Worm (Caenorhabditis elegans) whole organism, early embryonic: ENCODE data around the gene fbxa-163.

Experiments
- B0310.2 ChIP-seq: sonication (generic microtip); optimal IDR thresholded peaks from 2 replicates; lab custom pipeline; 2016; ENCODE audit warnings: mild to moderate bottlenecking, missing genetic modification characterization, missing compliant biosample characterization
- F13C5.2 ChIP-seq: sonication (generic microtip); optimal IDR thresholded peaks from 2 replicates; lab custom pipeline; 2017; ENCODE audit warnings: mild to moderate bottlenecking, missing genetic modification characterization, inconsistent platforms, missing compliant biosample characterization
- aly-1 ChIP-seq: sonication (generic microtip); optimal IDR thresholded peaks from 2 replicates; lab custom pipeline; 2016; ENCODE audit warnings: missing genetic modification characterization, missing compliant biosample characterization
- ama-1 ChIP-seq: fragments of 150-350 bp; optimal IDR thresholded peaks from 2 replicates; lab custom pipeline; 2014
- ceh-13 ChIP-seq: fragments of 200-800 bp; sonication (Bioruptor generic); optimal IDR thresholded peaks from 2 replicates; lab custom pipeline; 2018; ENCODE audit warnings: mild to moderate bottlenecking, missing genetic modification characterization, missing compliant biosample characterization
- ceh-36 ChIP-seq: sonication (generic microtip); optimal IDR thresholded peaks from 2 replicates; lab custom pipeline; 2016; ENCODE audit warnings: missing genetic modification characterization, inconsistent platforms, missing compliant biosample characterization
- ets-7 ChIP-seq: sonication (generic microtip); optimal IDR thresholded peaks from 2 replicates; lab custom pipeline; 2016; ENCODE audit warnings: missing genotype, missing genetic modification characterization, missing compliant biosample characterization
- flt-1 ChIP-seq: fragments of 200-800 bp; sonication (Bioruptor generic); IDR thresholded peaks from 2 replicates; pipeline ENCODE4 v1.3.6; 2022; ENCODE audit warnings: missing genetic modification characterization, missing compliant biosample characterization
- hmbx-1 ChIP-seq: sonication (generic microtip); optimal IDR thresholded peaks from 2 replicates; lab custom pipeline; 2016; ENCODE audit warnings: mild to moderate bottlenecking, missing genetic modification characterization, missing compliant biosample characterization
- hmg-4 ChIP-seq: fragments of 200-800 bp; sonication (Bioruptor generic); optimal IDR thresholded peaks from 2 replicates; lab custom pipeline; 2018; ENCODE audit warnings: mild to moderate bottlenecking, missing genetic modification characterization, missing compliant biosample characterization
- hnd-1 ChIP-seq: sonication (generic microtip); optimal IDR thresholded peaks from 2 replicates; lab custom pipeline; 2016; ENCODE audit warnings: missing genetic modification characterization, missing compliant biosample characterization
- pes-1 ChIP-seq: fragments of 200-800 bp; sonication (Bioruptor generic); IDR thresholded peaks from 2 replicates; pipeline ENCODE4 v1.3.6; 2022; ENCODE audit warnings: missing genetic modification reagents, missing genetic modification characterization, missing compliant biosample characterization
- scrt-1 ChIP-seq: fragments of 200-800 bp; sonication (Bioruptor generic); IDR thresholded peaks from 2 replicates; pipeline ENCODE4 v1.3.6; 2022; ENCODE audit warnings: missing genetic modification characterization, missing compliant biosample characterization
- sea-1 ChIP-seq: fragments of 200-800 bp; sonication (Bioruptor generic); conservative IDR thresholded peaks from 2 replicates; pipeline ENCODE4 v1.3.6; 2022; ENCODE audit warnings: missing genetic modification characterization, missing compliant biosample characterization
- tbx-11 ChIP-seq: fragments of 200-800 bp; sonication (Bioruptor generic); IDR thresholded peaks from 2 replicates; pipeline ENCODE4 v1.3.6; 2022; ENCODE audit warnings: missing genetic modification characterization, missing compliant biosample characterization
- tbx-37 ChIP-seq: fragments of 200-800 bp; sonication (Bioruptor generic); conservative IDR thresholded peaks from 2 replicates; pipeline ENCODE4 v1.3.6; 2022; ENCODE audit warnings: missing genetic modification reagents, missing genetic modification characterization, missing compliant biosample characterization
- tra-4 ChIP-seq: sonication (generic microtip); optimal IDR thresholded peaks from 2 replicates; lab custom pipeline; 2017; ENCODE audit warnings: missing genetic modification characterization, missing compliant biosample characterization

fbxa-163 gene

ce11 chrII:1595137-1595536, 15.4 kb downstream of the fbxa-163 start, which contains the start of gene clec-20:
TSS of gene clec-20 (minus strand) at chrII:1595237.
- no peak for TF ChIP-seq tbx-37 (GFP tag; lab: Robert Waterston, UW)
- TF ChIP-seq hnd-1 (tag; lab: Kevin White, UChicago): no peak
- no peak for TF ChIP-seq sea-1 (GFP tag; lab: Robert Waterston, UW)
- TF ChIP-seq ama-1 (lab: Kevin White, UChicago): no peak
- no peak for TF ChIP-seq pes-1 (GFP tag; lab: Robert Waterston, UW)
- no peak for TF ChIP-seq flt-1 (GFP tag; lab: Robert Waterston, UW)
- TF ChIP-seq hmbx-1: no peak
- TF ChIP-seq scrt-1 (GFP tag; lab: Robert Waterston, UW): no peak
- no peak for TF ChIP-seq hmg-4 (GFP tag; lab: Kevin White, UChicago)
- no peak for TF ChIP-seq ets-7
- TF ChIP-seq F13C5.2: no peak
- TF ChIP-seq tbx-11 (GFP tag; lab: Robert Waterston, UW): no peak
- no peak for TF ChIP-seq ceh-36 (tag; lab: Kevin White, UChicago)
- no peak for TF ChIP-seq B0310.2 (tag; lab: Kevin White, UChicago)
- no peak for TF ChIP-seq ceh-13 (GFP tag; lab: Kevin White, UChicago)

DNA sequence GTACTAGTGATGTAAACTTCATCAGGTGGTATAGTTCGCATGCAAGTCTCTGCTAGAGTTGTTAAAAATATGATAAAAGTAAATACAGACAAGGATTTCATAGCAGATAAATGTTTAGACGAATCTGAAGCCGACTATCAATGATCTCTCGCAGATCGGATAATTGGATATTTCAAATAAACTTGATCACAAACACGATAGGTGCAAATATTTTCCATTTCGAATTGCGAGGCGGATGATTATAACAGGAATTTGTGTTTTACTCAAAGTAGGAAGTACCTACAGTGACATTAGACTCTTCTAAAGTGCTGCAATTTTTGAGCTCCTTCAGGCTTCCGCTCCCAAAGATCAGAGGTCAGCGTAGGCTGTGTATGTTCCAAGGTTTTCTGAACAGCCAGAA, 20.7 kb downstream of the fbxa-163 start, which contains the start of gene T07H3.7:
TSS of gene T07H3.7 (minus strand) at position 101 of the 400 bp plus-strand sequence.
- TF ChIP-seq hmbx-1: no peak
- no peak for TF ChIP-seq ceh-13 (GFP tag; lab: Kevin White, UChicago)
- TF ChIP-seq flt-1 (GFP tag; lab: Robert Waterston, UW): no peak
- no peak for TF ChIP-seq aly-1 (tag; lab: Kevin White, UChicago)
- TF ChIP-seq tra-4: no peak
- TF ChIP-seq hmg-4 (GFP tag; lab: Kevin White, UChicago): no peak
- TF ChIP-seq B0310.2 (tag; lab: Kevin White, UChicago): no peak
- TF ChIP-seq sea-1 (GFP tag; lab: Robert Waterston, UW): no peak
- TF ChIP-seq F13C5.2: no peak
- no peak for TF ChIP-seq pes-1 (GFP tag; lab: Robert Waterston, UW)
- no peak for TF ChIP-seq scrt-1 (GFP tag; lab: Robert Waterston, UW)
- TF ChIP-seq ets-7: no peak
- TF ChIP-seq tbx-11 (GFP tag; lab: Robert Waterston, UW): no peak
- no peak for TF ChIP-seq hnd-1 (tag; lab: Kevin White, UChicago)
- no peak for TF ChIP-seq ama-1 (lab: Kevin White, UChicago)
- no peak for TF ChIP-seq tbx-37 (GFP tag; lab: Robert Waterston, UW)
- no peak for TF ChIP-seq ceh-36 (tag; lab: Kevin White, UChicago)

DNA sequence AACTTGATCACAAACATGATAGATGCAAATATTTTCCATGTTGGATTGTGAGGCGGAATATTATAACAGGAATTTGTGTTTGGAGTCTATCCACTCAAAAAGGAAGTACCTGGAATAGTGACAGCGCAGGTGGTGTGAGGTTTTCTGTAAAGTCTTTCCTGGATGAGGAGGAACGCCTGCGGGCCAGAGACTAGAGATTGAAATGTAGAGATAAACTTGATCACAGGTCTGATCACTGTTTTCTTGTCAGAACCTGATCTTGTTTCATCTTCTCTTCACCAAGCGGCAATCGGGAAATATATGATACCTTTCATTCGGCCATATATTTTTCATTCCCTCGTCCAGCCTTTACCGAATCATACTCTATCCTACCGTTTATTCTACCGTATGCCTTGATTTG, 24.2 kb downstream of the fbxa-163 start, which contains the start of gene T07H3.8:
TSS of gene T07H3.8 (plus strand) at position 301 of the 400 bp plus-strand sequence.
- TF ChIP-seq B0310.2 (tag; lab: Kevin White, UChicago): no peak
- TF ChIP-seq sea-1 (GFP tag; lab: Robert Waterston, UW): no peak

DNA sequence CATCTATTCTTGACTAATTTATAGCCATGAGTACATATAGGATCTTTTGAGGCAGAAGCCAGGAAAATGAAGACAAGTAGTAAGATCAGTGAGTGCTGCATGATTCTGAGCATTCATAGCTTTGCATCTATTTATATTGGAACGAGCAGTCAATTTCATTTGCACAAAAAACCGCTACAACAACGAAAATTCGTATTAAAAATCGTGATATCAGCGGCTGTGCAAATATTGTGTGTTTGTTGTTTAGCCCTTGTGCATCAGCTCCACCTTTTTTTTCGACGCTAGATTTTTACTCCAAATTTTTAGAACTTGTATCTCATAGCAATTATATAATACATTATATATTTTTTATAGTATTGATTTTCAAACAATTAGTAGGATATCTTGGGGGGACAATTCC, 26.4 kb downstream of the fbxa-163 start, which contains the start of gene clec-21:
TSS of gene clec-21 (minus strand) at position 101 of the 400 bp plus-strand sequence.
- TF ChIP-seq sea-1 (GFP tag; lab: Robert Waterston, UW) (no peak), pes-1 (GFP tag; lab: Robert Waterston, UW) (no peak), tbx-37 (GFP tag; lab: Robert Waterston, UW) (no peak), hmg-4 (GFP tag; lab: Kevin White, UChicago) (no peak), ceh-13 (GFP tag; lab: Kevin White, UChicago) (no peak), ets-7 (no peak), aly-1 (tag; lab: Kevin White, UChicago) (no peak)

ce11 chrII:1579886-1580285, 30.6 kb downstream of the fbxa-163 start, which contains the start of gene math-38:
TSS of gene math-38 (minus strand) at chrII:1579986.
- TF ChIP-seq scrt-1 (GFP tag; lab: Robert Waterston, UW) (no peak), aly-1 (tag; lab: Kevin White, UChicago) (no peak), sea-1 (GFP tag; lab: Robert Waterston, UW) (no peak), ceh-36 (tag; lab: Kevin White, UChicago) (no peak), pes-1 (GFP tag; lab: Robert Waterston, UW) (no peak), tbx-11 (GFP tag; lab: Robert Waterston, UW) (no peak), hmg-4 (GFP tag; lab: Kevin White, UChicago) (no peak), B0310.2 (tag; lab: Kevin White, UChicago) (no peak), ceh-13 (GFP tag; lab: Kevin White, UChicago) (no peak), hmbx-1 (no peak), hnd-1 (tag; lab: Kevin White, UChicago) (no peak), tbx-37 (GFP tag; lab: Robert Waterston, UW) (no peak), flt-1 (GFP tag; lab: Robert Waterston, UW) (no peak), ets-7 (no peak), ama-1 (lab: Kevin White, UChicago) (no peak), F13C5.2 (no peak), tra-4 (no peak)

ce11 chrII:1576772-1577171, 33.8 kb downstream of the fbxa-163 start:
- TF ChIP-seq ceh-36 (tag; lab: Kevin White, UChicago) (no peak), hmbx-1 (no peak), hnd-1 (tag; lab: Kevin White, UChicago) (no peak), ama-1 (lab: Kevin White, UChicago) (no peak), pes-1 (GFP tag; lab: Robert Waterston, UW) (no peak), ceh-13 (GFP tag; lab: Kevin White, UChicago) (no peak), ets-7 (no peak), F13C5.2 (no peak), tra-4 (no peak), tbx-37 (GFP tag; lab: Robert Waterston, UW) (no peak), B0310.2 (tag; lab: Kevin White, UChicago) (no peak), scrt-1 (GFP tag; lab: Robert Waterston, UW) (no peak), hmg-4 (GFP tag; lab: Kevin White, UChicago) (no peak), tbx-11 (GFP tag; lab: Robert Waterston, UW) (no peak), flt-1 (GFP tag; lab: Robert Waterston, UW) (no peak)

DNA sequence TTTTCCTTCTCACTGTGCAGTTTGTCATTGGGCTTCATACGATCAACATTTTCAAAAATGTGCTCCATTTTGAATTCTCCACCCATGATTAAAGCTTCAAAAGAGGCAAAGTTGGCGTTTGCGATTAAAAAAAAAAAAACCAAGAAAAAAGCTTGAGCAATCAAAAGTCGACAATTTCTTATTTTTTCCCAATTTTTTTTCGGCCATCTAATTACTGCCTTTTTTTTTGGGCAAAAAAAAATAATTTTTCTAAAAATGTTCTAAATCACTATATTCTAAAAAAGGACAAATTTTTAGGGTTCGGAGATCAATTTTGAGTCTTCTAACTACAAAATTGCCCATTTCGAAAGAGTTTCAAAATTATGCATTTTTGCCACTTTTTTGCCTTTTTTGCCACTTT, 34.5 kb downstream of the fbxa-163 start, which contains the start of gene K05F6.10:
TSS of gene K05F6.10 (minus strand) at position 101 of the 400 bp plus-strand sequence.
- TF ChIP-seq B0310.2 (tag; lab: Kevin White, UChicago) (no peak), tbx-37 (GFP tag; lab: Robert Waterston, UW) (no peak), hmbx-1 (no peak), aly-1 (tag; lab: Kevin White, UChicago) (no peak), sea-1 (GFP tag; lab: Robert Waterston, UW) (no peak), hmg-4 (GFP tag; lab: Kevin White, UChicago) (no peak), ceh-36 (tag; lab: Kevin White, UChicago) (no peak), ceh-13 (GFP tag; lab: Kevin White, UChicago) (no peak), hnd-1 (tag; lab: Kevin White, UChicago) (no peak), pes-1 (GFP tag; lab: Robert Waterston, UW) (no peak), ets-7 (no peak), F13C5.2 (no peak), tra-4 (no peak), scrt-1 (GFP tag; lab: Robert Waterston, UW) (no peak), flt-1 (GFP tag; lab: Robert Waterston, UW) (no peak), ama-1 (lab: Kevin White, UChicago) (no peak), tbx-11 (GFP tag; lab: Robert Waterston, UW) (no peak)
